Worm (Caenorhabditis elegans) whole organism, young adult: ENCODE data around the gene pir-1.

Experiments
- ceh-79 ChIP-seq: sonication (generic microtip); optimal IDR thresholded peaks from 2 replicates; lab custom pipeline; 2017; ENCODE audit warnings: mild to moderate bottlenecking, missing genetic modification characterization, missing compliant biosample characterization
- nhr-90 ChIP-seq: sonication (generic microtip); optimal IDR thresholded peaks from 2 replicates; lab custom pipeline; 2016; ENCODE audit warnings: missing genotype, mild to moderate bottlenecking, missing genetic modification characterization, missing compliant biosample characterization

DNA sequence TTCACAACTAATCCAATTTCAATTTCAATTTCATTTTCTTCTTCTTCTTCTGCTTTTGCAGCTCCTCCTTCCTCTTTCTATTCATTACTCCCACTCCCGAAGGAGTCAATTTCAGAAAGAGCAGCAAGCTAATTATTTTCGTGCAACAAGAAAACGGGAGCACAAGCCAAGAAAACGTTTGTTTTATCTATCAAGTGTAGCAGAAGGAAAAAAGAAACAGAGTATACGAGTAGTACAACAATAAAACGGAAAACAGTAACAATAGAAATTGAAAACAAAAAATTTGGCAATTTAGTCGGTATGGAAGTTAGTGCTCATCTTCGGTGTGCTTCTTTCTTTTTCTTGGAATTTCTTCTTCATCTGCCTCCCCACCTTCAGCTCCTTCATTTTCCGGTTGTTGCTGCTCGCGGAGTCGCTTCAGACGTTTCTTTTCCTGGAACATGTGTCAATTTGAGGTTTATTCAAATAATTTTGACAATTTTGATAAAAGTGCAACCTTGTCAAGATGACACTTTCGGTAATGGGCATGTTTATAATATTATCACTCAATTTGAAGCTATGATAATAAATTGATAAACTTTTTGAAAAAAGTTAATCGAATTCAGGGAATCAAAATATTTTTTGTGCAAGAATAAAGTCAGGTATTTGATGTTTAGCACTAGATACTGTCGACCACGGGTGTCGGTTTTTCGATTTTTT lies 11.2 kb upstream of the pir-1 start, which contains the start of gene W07A12.8:
- TF ChIP-seq ceh-79 (no peak), nhr-90 (tag; lab: Kevin White, UChicago) (no peak)
